Fruit fly (Drosophila melanogaster): Measurements from ENCODE around the gene Pcp.

Pcp gene

dm6 chr2L:7051740-7052139 lies 30.3 kb downstream of the Pcp start:
- TF ChIP-seq CG12768 (GFP tag; optimal IDR thresholded peaks at IDR 0.05) (no peak), CG1620 (GFP tag; optimal IDR thresholded peaks at IDR 0.05) (no peak), CG7101 (tag; optimal IDR thresholded peaks at IDR 0.05) (no peak)

dm6 chr2L:7056189-7056926 lies 34.9 kb downstream of the Pcp start, which contains the start of gene Mnn1:
Gene Mnn1 (plus strand): TSS chr2L:7056301.
- peak; percentile 57 for TF ChIP-seq CG7101 (tag; optimal IDR thresholded peaks at IDR 0.05)
- peak; percentile 16 for TF ChIP-seq ovo (GFP tag; optimal IDR thresholded peaks at IDR 0.05)
- TF ChIP-seq CG5204 (GFP tag; optimal IDR thresholded peaks at IDR 0.05), result no peak
- TF ChIP-seq Hr96 (GFP tag; optimal IDR thresholded peaks at IDR 0.05), result no peak
- TF ChIP-seq cnc (optimal IDR thresholded peaks at IDR 0.05), result no peak
- peak; percentile 77 for TF ChIP-seq bab1 (GFP tag; optimal IDR thresholded peaks at IDR 0.05)
- TF ChIP-seq kay (GFP tag; ENCODE audit: borderline replicate concordance), result no peak
- TF ChIP-seq tj (GFP tag; optimal IDR thresholded peaks at IDR 0.05), result peak; percentile 42
- peak; percentile 40 for TF ChIP-seq CG12768 (GFP tag; optimal IDR thresholded peaks at IDR 0.05)
- TF ChIP-seq pad (GFP tag; optimal IDR thresholded peaks at IDR 0.05), result peak; percentile 70
- peak; percentile 49 for TF ChIP-seq CG14711 (tag; optimal IDR thresholded peaks at IDR 0.05)
- TF ChIP-seq Crg-1 (GFP tag; optimal IDR thresholded peaks at IDR 0.05), result peak; percentile 79
- TF ChIP-seq toe (GFP tag; optimal IDR thresholded peaks at IDR 0.05), result no peak
- peak; percentile 72 for TF ChIP-seq CG1620 (GFP tag; optimal IDR thresholded peaks at IDR 0.05)
- TF ChIP-seq CG11617 (GFP tag; optimal IDR thresholded peaks at IDR 0.05), result peak; percentile 63
- TF ChIP-seq CG7045 (GFP tag; optimal IDR thresholded peaks at IDR 0.05), result peak; percentile 36
- TF ChIP-seq Clk (GFP tag; optimal IDR thresholded peaks at IDR 0.05), result peak; percentile 52
- peak; percentile 2 for TF ChIP-seq CG33017 (tag; optimal IDR thresholded peaks at IDR 0.05)
- peak; percentile 90 for TF ChIP-seq cic (GFP tag; optimal IDR thresholded peaks at IDR 0.05)
- TF ChIP-seq Mnt (GFP tag; optimal IDR thresholded peaks at IDR 0.05), result peak; percentile 100

dm6 chr2L:7060751-7061150 lies 39.3 kb downstream of the Pcp start, which contains the start of gene Mst27D:
Gene Mst27D (minus strand): TSS chr2L:7060851.
- no peak for TF ChIP-seq CG1620 (GFP tag; optimal IDR thresholded peaks at IDR 0.05)
- TF ChIP-seq toe (GFP tag; optimal IDR thresholded peaks at IDR 0.05), result no peak
- no peak for TF ChIP-seq kay (GFP tag; ENCODE audit: borderline replicate concordance)
- no peak for TF ChIP-seq cic (GFP tag; optimal IDR thresholded peaks at IDR 0.05)
- TF ChIP-seq Mnt (GFP tag; optimal IDR thresholded peaks at IDR 0.05), result no peak
- TF ChIP-seq CG5204 (GFP tag; optimal IDR thresholded peaks at IDR 0.05), result no peak
- TF ChIP-seq CG14711 (tag; optimal IDR thresholded peaks at IDR 0.05), result no peak
- no peak for TF ChIP-seq CG7045 (GFP tag; optimal IDR thresholded peaks at IDR 0.05)
- no peak for TF ChIP-seq bab1 (GFP tag; optimal IDR thresholded peaks at IDR 0.05)
- TF ChIP-seq CG12768 (GFP tag; optimal IDR thresholded peaks at IDR 0.05), result no peak
- TF ChIP-seq Clk (GFP tag; optimal IDR thresholded peaks at IDR 0.05), result no peak
- TF ChIP-seq ovo (GFP tag; optimal IDR thresholded peaks at IDR 0.05), result no peak
- TF ChIP-seq Crg-1 (GFP tag; optimal IDR thresholded peaks at IDR 0.05), result no peak

- no peak for TF ChIP-seq ovo (GFP tag; optimal IDR thresholded peaks at IDR 0.05)
- no peak for TF ChIP-seq CG14711 (tag; optimal IDR thresholded peaks at IDR 0.05)
- TF ChIP-seq CG11617 (GFP tag; optimal IDR thresholded peaks at IDR 0.05), result no peak
- TF ChIP-seq cnc (optimal IDR thresholded peaks at IDR 0.05), result peak; percentile 80 to 88
- TF ChIP-seq CG12768 (GFP tag; optimal IDR thresholded peaks at IDR 0.05), result no peak
- no peak for TF ChIP-seq Clk (GFP tag; optimal IDR thresholded peaks at IDR 0.05)
- TF ChIP-seq toe (GFP tag; optimal IDR thresholded peaks at IDR 0.05), result no peak
- TF ChIP-seq CG5204 (GFP tag; optimal IDR thresholded peaks at IDR 0.05), result no peak
These were observed 42.3 kb downstream of the Pcp start, which contains the start of gene Sem1 for dm6 chr2L:7063721-7064179. Gene Sem1 (plus strand): TSS chr2L:7063986.

dm6 chr2L:7065687-7066086 lies 44.2 kb downstream of the Pcp start, which contains the start of gene Nuf2:
Gene Nuf2 (minus strand): TSS chr2L:7065837.
- no peak for TF ChIP-seq tj (GFP tag; optimal IDR thresholded peaks at IDR 0.05)
- no peak for TF ChIP-seq Hr96 (GFP tag; optimal IDR thresholded peaks at IDR 0.05)
- no peak for TF ChIP-seq bab1 (GFP tag; optimal IDR thresholded peaks at IDR 0.05)
- no peak for TF ChIP-seq toe (GFP tag; optimal IDR thresholded peaks at IDR 0.05)
- TF ChIP-seq CG14711 (tag; optimal IDR thresholded peaks at IDR 0.05), result no peak
- TF ChIP-seq cnc (optimal IDR thresholded peaks at IDR 0.05), result no peak
- TF ChIP-seq CG5204 (GFP tag; optimal IDR thresholded peaks at IDR 0.05), result no peak

- TF ChIP-seq bab1 (GFP tag; optimal IDR thresholded peaks at IDR 0.05) (no peak), ovo (GFP tag; optimal IDR thresholded peaks at IDR 0.05) (no peak), Hr96 (GFP tag; optimal IDR thresholded peaks at IDR 0.05) (no peak), CG33017 (tag; optimal IDR thresholded peaks at IDR 0.05) (no peak), toe (GFP tag; optimal IDR thresholded peaks at IDR 0.05) (no peak), CG12768 (GFP tag; optimal IDR thresholded peaks at IDR 0.05) (no peak), kay (GFP tag; ENCODE audit: borderline replicate concordance) (no peak), cnc (optimal IDR thresholded peaks at IDR 0.05) (no peak), Mnt (GFP tag; optimal IDR thresholded peaks at IDR 0.05) (no peak), CG7101 (tag; optimal IDR thresholded peaks at IDR 0.05) (no peak), CG5204 (GFP tag; optimal IDR thresholded peaks at IDR 0.05) (no peak)
These were observed 46.2 kb downstream of the Pcp start, which contains the start of gene Ugt307A1 for dm6 chr2L:7067683-7068082. Gene Ugt307A1 (plus strand): TSS chr2L:7067983.

Measured in whole organism, adult.